Fruit fly (Drosophila melanogaster) whole organism, embryonic: ENCODE data around the gene pHCl-1.
A peak's percentile ranks its signal among the peaks of the same experiment; 100 is the strongest.

ENCODE experiments used
- BEAF-32 ChIP-seq: fragments of 200-800 bp; sonication (Bioruptor generic); optimal IDR thresholded peaks from 3 replicates; lab custom pipeline; 2017; ENCODE audit warnings: missing biosample characterization, missing genetic modification characterization, mild to moderate bottlenecking, moderate library complexity, missing genetic modification reagents
- CG4820 ChIP-seq: fragments of 200-800 bp; sonication (Bioruptor generic); optimal IDR thresholded peaks from 3 replicates; lab custom pipeline; 2016; ENCODE audit warnings: missing biosample characterization, missing genetic modification characterization
- Sry-β ChIP-seq: fragments of 200-800 bp; sonication (Bioruptor generic); optimal IDR thresholded peaks from 2 replicates; lab custom pipeline; 2018; ENCODE audit warnings: missing biosample characterization, mild to moderate bottlenecking, missing genetic modification characterization, moderate library complexity
- pan ChIP-seq, 4 experiments: fragments of >200 bp in 3 of 4; fragments of 200-800 bp in 1 of 4; sonication (Bioruptor generic) in 1 of 4; optimal IDR thresholded peaks in 3 of 4; IDR thresholded peaks in 1 of 4; 2 replicates each; pipeline versions ENCODE4 v1.3.6 to Lab custom; 2017 to 2022; ENCODE audit warnings: missing biosample characterization in 2 of 4, missing genetic modification characterization in 2 of 4, mixed read lengths in 1 of 4
- sqz ChIP-seq: fragments of 200-800 bp; sonication (Bioruptor generic); optimal IDR thresholded peaks from 3 replicates; lab custom pipeline; 2018; ENCODE audit warnings: missing biosample characterization, mild to moderate bottlenecking, missing genetic modification characterization

dm6 chr3L:15808022-15808421 is 90.8 kb downstream of the pHCl-1 start, which contains the start of gene CG6244:
- TF ChIP-seq pan (optimal IDR thresholded peaks at IDR 0.05; lab: Kevin White, UChicago) (no peak), pan (GFP tag; optimal IDR thresholded peaks at IDR 0.05 in 1 of 2, IDR thresholded peaks at IDR 0.05 in 1 of 2) (no peak), CG4820 (no peak), BEAF-32 (GFP tag; lab: Kevin White, UChicago) (no peak), Sry-β (GFP tag; lab: Kevin White, UChicago) (peak; percentile 8), sqz (no peak)
